Worm (Caenorhabditis elegans): ENCODE results near the gene srg-28.
A peak's percentile ranks its signal among the peaks of the same experiment; 100 is the strongest.

srg-28 gene

DNA sequence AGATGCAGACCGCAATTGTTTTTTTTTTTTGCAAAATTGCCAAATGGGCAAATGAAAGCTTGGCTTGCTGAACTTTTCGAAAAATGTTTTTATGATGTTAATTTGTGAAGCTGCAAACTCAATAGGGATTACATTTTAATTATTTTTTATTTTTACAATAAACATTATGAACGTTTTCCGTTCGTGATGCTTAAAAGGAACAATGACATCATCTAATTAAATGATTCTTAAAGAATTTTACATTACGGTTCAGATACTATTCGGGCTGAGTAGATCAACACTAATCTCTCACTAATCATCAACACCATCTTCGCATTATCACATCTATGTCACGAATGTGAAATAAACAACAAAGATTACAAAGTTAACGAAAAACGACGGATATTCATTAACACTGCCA is 22.2 kb upstream of the srg-28 start, which contains the start of gene C10G8.3:
C10G8.3 (plus strand) TSS at position 301 of the 400 bp plus-strand sequence.
- no peak for TF ChIP-seq zag-1 (tag; optimal IDR thresholded peaks at IDR 0.05)
- TF ChIP-seq unc-62 (GFP tag; optimal IDR thresholded peaks at IDR 0.05 in 1 of 2) = peak in 1 of 2 experiments; percentile 45
- no peak for TF ChIP-seq unc-62 (tag; optimal IDR thresholded peaks at IDR 0.05)

DNA sequence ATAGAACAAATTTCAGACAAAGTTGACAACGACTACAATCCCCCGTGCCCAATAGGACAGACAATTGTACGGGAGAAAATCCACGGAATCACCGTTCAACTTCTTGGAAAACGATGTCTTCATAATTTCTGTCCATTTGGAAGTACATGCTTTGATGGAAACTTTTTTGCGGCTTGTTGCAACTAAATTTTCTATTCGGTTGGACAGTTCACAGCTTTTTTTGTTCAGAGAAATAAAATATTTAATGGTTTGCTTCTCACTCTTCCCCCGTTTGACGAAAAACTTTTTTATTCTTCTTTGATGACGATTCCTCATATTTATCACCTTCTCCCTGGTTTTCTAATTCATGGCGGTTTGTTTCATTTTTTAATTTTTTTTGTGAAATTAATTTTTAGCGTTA is 20.6 kb upstream of the srg-28 start, which contains the start of gene C10G8.2:
C10G8.2 (plus strand) TSS at position 301 of the 400 bp plus-strand sequence.
- TF ChIP-seq madf-9 (GFP tag; conservative IDR thresholded peaks at IDR 0.05) (no peak), ctbp-1 (GFP tag; IDR thresholded peaks at IDR 0.05) (no peak), unc-62 (GFP tag; optimal IDR thresholded peaks at IDR 0.05 in 1 of 2) (peak in 1 of 2 experiments; percentile 50), unc-62 (tag; optimal IDR thresholded peaks at IDR 0.05) (no peak), zip-2 (tag; optimal IDR thresholded peaks at IDR 0.05) (no peak), ces-1 (GFP tag; optimal IDR thresholded peaks at IDR 0.05) (no peak)

DNA sequence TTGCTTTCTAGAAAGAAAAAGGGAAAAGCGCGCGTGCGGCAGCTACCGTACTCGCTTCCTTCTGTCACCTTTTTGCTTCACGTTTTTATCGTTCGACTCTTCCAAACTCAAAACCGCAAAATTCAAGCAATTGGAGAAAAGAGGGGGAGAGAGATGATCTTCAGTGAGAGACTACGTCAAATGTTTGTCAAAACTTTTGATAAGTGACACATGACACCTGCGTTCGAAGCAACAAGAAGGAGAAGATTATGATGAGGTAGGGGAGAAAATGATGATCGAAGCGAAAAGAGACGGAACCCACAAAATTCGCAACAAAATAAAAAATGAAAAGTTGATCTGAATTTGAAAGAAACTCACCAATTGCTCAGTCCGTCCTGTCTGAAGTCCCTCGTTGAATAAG is 16.3 kb upstream of the srg-28 start:
- TF ChIP-seq unc-62 (GFP tag; optimal IDR thresholded peaks at IDR 0.05 in 1 of 2) (peak in 1 of 2 experiments; percentile 97), unc-62 (tag; optimal IDR thresholded peaks at IDR 0.05) (no peak), dmd-6 (GFP tag; IDR thresholded peaks at IDR 0.05) (no peak), F26F4.8 (GFP tag; conservative IDR thresholded peaks at IDR 0.05) (no peak)

DNA sequence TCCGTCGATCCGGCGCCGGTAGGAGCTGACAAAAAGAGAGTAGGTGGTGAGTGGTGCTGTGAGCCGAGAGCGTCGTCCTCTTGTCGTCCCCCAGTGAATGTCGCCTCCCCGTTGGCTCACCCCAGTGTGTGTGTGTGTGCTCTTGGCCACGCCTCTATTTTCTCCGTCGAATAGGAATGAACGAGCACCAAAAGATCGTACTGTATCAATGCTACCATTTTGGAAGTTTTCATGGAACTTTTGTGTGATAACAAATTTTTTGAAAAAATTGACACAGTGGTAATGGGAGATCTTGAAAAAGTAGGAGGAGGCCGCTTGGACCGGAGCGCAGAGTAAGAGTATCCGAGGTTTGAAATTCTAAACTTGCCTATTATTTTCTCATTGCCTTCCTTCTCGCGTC is 15.2 kb upstream of the srg-28 start, which contains the start of gene ceh-34:
ceh-34 (minus strand) TSS at position 101 of the 400 bp plus-strand sequence.
- TF ChIP-seq set-16 (GFP tag; IDR thresholded peaks at IDR 0.05) = peak; percentile 42; the same call in 1 of the 2 replicates
- no peak for TF ChIP-seq zfp-2 (tag; optimal IDR thresholded peaks at IDR 0.05)

DNA sequence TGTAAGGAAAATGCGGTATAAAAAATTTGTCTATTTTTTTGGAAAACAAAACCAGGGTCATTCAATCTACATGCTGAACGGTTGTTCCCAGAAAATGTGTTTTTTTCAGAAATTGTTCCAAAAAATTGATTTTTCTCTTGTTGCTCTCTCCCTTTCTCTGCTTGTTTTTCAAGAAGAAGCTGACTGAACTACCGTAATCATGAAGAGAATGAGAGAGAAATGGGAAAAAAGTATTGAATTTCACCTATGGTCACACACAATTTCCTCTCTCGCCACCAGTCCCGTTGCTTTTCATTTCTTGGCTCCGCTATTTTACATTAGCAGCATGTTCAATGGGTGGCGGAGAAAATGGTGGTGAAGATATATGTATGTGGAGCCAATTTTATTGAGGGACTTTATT is 11.9 kb upstream of the srg-28 start:
- TF ChIP-seq nhr-42 (GFP tag; IDR thresholded peaks at IDR 0.05) (no peak), unc-62 (GFP tag; optimal IDR thresholded peaks at IDR 0.05 in 1 of 2) (peak in 1 of 2 experiments; percentile 60), unc-62 (tag; optimal IDR thresholded peaks at IDR 0.05) (no peak)

DNA sequence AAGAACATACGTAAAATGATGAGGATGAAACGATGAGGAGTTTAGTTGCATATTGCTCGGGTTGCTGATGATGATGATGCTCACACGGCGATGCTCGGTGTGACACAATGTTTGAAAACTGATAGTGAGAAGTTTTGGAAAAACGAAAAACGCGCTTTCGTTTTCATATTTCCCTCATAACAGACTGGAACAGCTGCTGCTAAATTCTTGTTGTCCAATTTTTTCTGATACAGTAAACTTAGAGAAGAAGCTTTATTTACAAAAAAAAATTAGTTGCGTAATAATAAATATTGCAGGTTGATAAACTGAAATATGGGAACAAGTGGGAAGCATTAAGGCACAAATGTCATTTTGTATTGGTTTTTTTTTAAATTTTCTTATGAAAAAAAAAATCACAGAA is 10.1 kb upstream of the srg-28 start, which contains the start of gene ceh-33:
ceh-33 (minus strand) TSS at position 101 of the 400 bp plus-strand sequence.
- TF ChIP-seq unc-62 (GFP tag; optimal IDR thresholded peaks at IDR 0.05 in 1 of 2) (peak in 1 of 2 experiments; percentile 55), unc-62 (tag; optimal IDR thresholded peaks at IDR 0.05) (no peak), sdz-12 (GFP tag; optimal IDR thresholded peaks at IDR 0.05) (no peak), nhr-41 (GFP tag; IDR thresholded peaks at IDR 0.05) (no peak), jun-1 (tag; optimal IDR thresholded peaks at IDR 0.05) (no peak), rbr-2 (tag; optimal IDR thresholded peaks at IDR 0.05) (no peak), lin-39 (tag; optimal IDR thresholded peaks at IDR 0.05) (no peak), aha-1 (tag) (peak; percentile 18)

DNA sequence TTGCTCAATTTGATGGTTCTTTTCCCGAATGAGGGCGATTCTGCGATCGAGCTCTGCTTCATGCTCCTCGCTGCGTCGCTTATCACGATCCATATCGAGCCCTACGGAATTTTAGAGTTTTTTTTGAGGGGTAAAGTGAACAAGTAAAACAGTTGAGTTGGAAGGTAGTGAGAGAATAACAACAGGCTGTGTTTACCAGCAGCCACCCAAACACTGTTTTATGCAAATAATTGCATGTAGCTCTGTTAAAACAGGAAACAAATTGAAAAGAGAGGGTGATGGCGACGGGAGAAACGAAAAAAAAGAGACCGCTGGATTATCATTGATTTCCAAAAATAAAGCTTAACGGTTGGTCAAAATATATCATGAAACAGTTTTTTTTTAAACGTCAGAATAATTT is 6.4 kb upstream of the srg-28 start, which contains the start of gene C10G8.8:
C10G8.8 (minus strand) TSS at position 101 of the 400 bp plus-strand sequence.
- TF ChIP-seq ama-1 (optimal IDR thresholded peaks at IDR 0.05) = no peak
- TF ChIP-seq sdz-12 (GFP tag; optimal IDR thresholded peaks at IDR 0.05) = no peak
- TF ChIP-seq nhr-10 (tag; optimal IDR thresholded peaks at IDR 0.05) = no peak
- TF ChIP-seq nhr-102 (tag; optimal IDR thresholded peaks at IDR 0.05) = no peak
- TF ChIP-seq lin-39 (tag; optimal IDR thresholded peaks at IDR 0.05) = no peak
- TF ChIP-seq F10B5.3 (tag; optimal IDR thresholded peaks at IDR 0.05) = no peak

DNA sequence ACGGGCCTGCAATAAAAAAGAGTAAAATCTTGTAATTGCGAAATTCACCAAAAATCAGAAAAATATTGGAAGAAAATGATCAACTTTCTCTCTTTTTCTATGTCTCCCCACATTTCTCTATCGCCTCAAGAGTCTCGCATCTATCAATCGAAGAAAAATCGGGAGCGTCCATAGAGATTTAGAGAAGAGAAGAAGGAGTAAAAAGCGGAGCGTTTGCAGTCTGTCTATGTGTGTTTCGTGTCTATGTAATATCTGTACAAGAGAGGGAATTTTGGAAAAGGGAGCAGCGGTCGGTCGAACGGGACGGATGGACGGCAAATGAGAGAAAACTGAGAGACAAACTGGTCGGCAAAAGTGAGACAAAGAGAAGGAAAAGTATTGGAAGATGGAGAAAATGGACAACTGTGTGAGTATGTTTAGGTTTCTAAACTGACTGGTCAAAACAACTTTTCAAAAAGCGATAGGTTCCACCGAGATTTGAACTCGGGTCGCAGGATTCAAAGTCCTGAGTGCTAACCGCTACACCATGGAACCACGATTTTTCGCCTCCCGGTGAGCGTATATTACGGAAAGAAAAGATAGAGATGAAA is 4.9 kb upstream of the srg-28 start:
- TF ChIP-seq T26A8.4 (GFP tag; IDR thresholded peaks at IDR 0.05) = no peak; the same call in 1 of the 2 replicates
- peak; percentile 60 for TF ChIP-seq nhr-77 (tag; optimal IDR thresholded peaks at IDR 0.05)
- peak; percentile 54 for TF ChIP-seq mep-1 (tag; optimal IDR thresholded peaks at IDR 0.05)
- TF ChIP-seq spr-1 (tag; optimal IDR thresholded peaks at IDR 0.05) = peak; percentile 69
- no peak for TF ChIP-seq madf-9 (GFP tag; conservative IDR thresholded peaks at IDR 0.05)
- no peak for TF ChIP-seq cey-2 (tag; optimal IDR thresholded peaks at IDR 0.05; ENCODE audit: borderline replicate concordance, insufficient read depth)
- peak; percentile 65; the same call in 1 of the 2 replicates for TF ChIP-seq dmd-8 (GFP tag; IDR thresholded peaks at IDR 0.05)
- no peak for TF ChIP-seq nhr-237 (tag; optimal IDR thresholded peaks at IDR 0.05)
- TF ChIP-seq daf-19 (GFP tag; conservative IDR thresholded peaks at IDR 0.05) = no peak
- no peak for TF ChIP-seq ztf-7 (tag; optimal IDR thresholded peaks at IDR 0.05)
- TF ChIP-seq saeg-2 (GFP tag; IDR thresholded peaks at IDR 0.05) = no peak
- TF ChIP-seq lir-3 (tag; optimal IDR thresholded peaks at IDR 0.05) = no peak
- TF ChIP-seq mxl-2 (GFP tag; conservative IDR thresholded peaks at IDR 0.05) = no peak
- TF ChIP-seq php-3 (GFP tag; IDR thresholded peaks at IDR 0.05) = no peak
- TF ChIP-seq lsy-2 (tag; optimal IDR thresholded peaks at IDR 0.05) = no peak
- peak; percentile 72 for TF ChIP-seq nhr-48 (tag; optimal IDR thresholded peaks at IDR 0.05)

Measured in whole organism, L4 larva.